Worm (Caenorhabditis elegans): Measurements from ENCODE around the gene sri-47.
"Not testable (repeated sequence)": the region's sequence is repeated elsewhere in the genome, so short reads cannot be mapped to it uniquely, and the experiment has no call there.

sri-47 gene

ce11 chrII:2631169-2631568 lies 25.5 kb upstream of the sri-47 start, which contains the start of gene D2062.1:
Gene D2062.1 (plus strand): TSS chrII:2631469.
- no peak for TF ChIP-seq sptf-1 (tag; optimal IDR thresholded peaks at IDR 0.05)
- TF ChIP-seq tbx-2 (tag; optimal IDR thresholded peaks at IDR 0.05), result no peak

- TF ChIP-seq fkh-10 (GFP tag; optimal IDR thresholded peaks at IDR 0.05), result no peak
- TF ChIP-seq tbx-2 (tag; optimal IDR thresholded peaks at IDR 0.05), result no peak
- no peak for TF ChIP-seq nhr-76 (tag; optimal IDR thresholded peaks at IDR 0.05)
- TF ChIP-seq nhr-237 (tag; optimal IDR thresholded peaks at IDR 0.05), result no peak
- no peak for TF ChIP-seq dpl-1 (GFP tag; optimal IDR thresholded peaks at IDR 0.05)
- TF ChIP-seq hlh-4 (tag; optimal IDR thresholded peaks at IDR 0.05), result no peak
- TF ChIP-seq ets-5 (GFP tag; IDR thresholded peaks at IDR 0.05), result no peak
- no peak for TF ChIP-seq unc-86 (tag; optimal IDR thresholded peaks at IDR 0.05)
- no peak for TF ChIP-seq ztf-11 (tag; optimal IDR thresholded peaks at IDR 0.05)
- TF ChIP-seq skn-1 (tag; optimal IDR thresholded peaks at IDR 0.05), result no peak
- TF ChIP-seq snu-23 (GFP tag; optimal IDR thresholded peaks at IDR 0.05), result no peak
- TF ChIP-seq snpc-4 (tag; optimal IDR thresholded peaks at IDR 0.05), result no peak
- TF ChIP-seq ceh-82 (tag; optimal IDR thresholded peaks at IDR 0.05), result no peak
- TF ChIP-seq C04F5.9 (tag; optimal IDR thresholded peaks at IDR 0.05), result no peak
- no peak for TF ChIP-seq hlh-17 (GFP tag; optimal IDR thresholded peaks at IDR 0.05; ENCODE audit: borderline replicate concordance)
Observed at ce11 chrII:2637359-2637758, 19.3 kb upstream of the sri-47 start, which contains the start of gene F22E5.21. Gene F22E5.21 (minus strand): TSS chrII:2637459.

DNA sequence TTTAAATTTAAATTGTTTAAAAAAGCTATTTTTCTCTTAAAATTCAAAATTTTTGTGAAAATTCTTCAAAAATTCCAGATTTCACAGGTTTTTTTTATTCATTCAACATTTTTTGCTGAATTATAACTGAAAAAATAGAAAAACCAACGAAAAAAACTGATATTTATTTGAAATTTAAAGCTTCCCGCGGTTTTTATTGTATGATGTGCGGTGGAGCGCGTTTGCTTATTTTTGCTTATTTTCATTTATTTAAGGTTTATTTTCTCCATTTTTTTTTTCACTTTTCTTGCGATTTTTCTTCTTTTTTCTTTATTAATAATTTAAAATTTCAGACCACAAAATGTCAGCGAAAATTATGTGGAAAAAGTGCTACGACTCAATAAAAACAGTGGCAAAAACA lies 18.6 kb upstream of the sri-47 start, which contains the start of gene F22E5.9:
Gene F22E5.9, plus strand, starts transcription at position 327 of the 400 bp plus-strand sequence.
- TF ChIP-seq skn-1 (tag; optimal IDR thresholded peaks at IDR 0.05) (peak; percentile 57), dpl-1 (GFP tag; optimal IDR thresholded peaks at IDR 0.05) (peak; percentile 81 to 91 (median 89)), efl-1 (optimal IDR thresholded peaks at IDR 0.05) (peak; percentile 91 to 97), efl-1 (GFP tag; optimal IDR thresholded peaks at IDR 0.05 in 1 of 2) (peak; percentile 91 to 99), irx-1 (tag; optimal IDR thresholded peaks at IDR 0.05) (peak; percentile 4), nhr-85 (tag) (peak; percentile 48), blmp-1 (tag; optimal IDR thresholded peaks at IDR 0.05) (peak; percentile 13), nhr-20 (tag; optimal IDR thresholded peaks at IDR 0.05) (peak; percentile 25), lin-14 (GFP tag; optimal IDR thresholded peaks at IDR 0.05) (no peak), C04F5.9 (tag; optimal IDR thresholded peaks at IDR 0.05) (no peak), mdl-1 (tag; optimal IDR thresholded peaks at IDR 0.05) (no peak), nhr-77 (tag; optimal IDR thresholded peaks at IDR 0.05) (no peak), efl-3 (GFP tag; optimal IDR thresholded peaks at IDR 0.05) (no peak), lin-35 (GFP tag; optimal IDR thresholded peaks at IDR 0.05) (peak; percentile 80 to 92), lsy-2 (tag; optimal IDR thresholded peaks at IDR 0.05) (peak; percentile 33 to 59), ceh-90 (tag; optimal IDR thresholded peaks at IDR 0.05) (no peak), xbp-1 (tag; optimal IDR thresholded peaks at IDR 0.05) (peak; percentile 9), F16B12.6 (tag; optimal IDR thresholded peaks at IDR 0.05) (no peak), C16A3.4 (tag; optimal IDR thresholded peaks at IDR 0.05) (peak; percentile 16), swsn-7 (tag; optimal IDR thresholded peaks at IDR 0.05) (peak; percentile 17)

- TF ChIP-seq xbp-1, blmp-1, elt-3 (tag; optimal IDR thresholded peaks at IDR 0.05): not testable (repeated sequence)
Observed at ce11 chrII:2639401-2640088, 17.2 kb upstream of the sri-47 start, which contains the start of gene F22E5.8. Gene F22E5.8 (plus strand): TSS chrII:2640038.

- TF ChIP-seq hpl-2 (GFP tag; optimal IDR thresholded peaks at IDR 0.05) (no peak), C04F5.9 (tag; optimal IDR thresholded peaks at IDR 0.05) (no peak), nhr-237 (tag; optimal IDR thresholded peaks at IDR 0.05) (no peak), nhr-84 (tag; optimal IDR thresholded peaks at IDR 0.05) (no peak), elt-2 (tag; optimal IDR thresholded peaks at IDR 0.05) (no peak), lin-15B (tag; optimal IDR thresholded peaks at IDR 0.05) (no peak)
Observed at ce11 chrII:2640982-2641381, 15.7 kb upstream of the sri-47 start, which contains the start of gene F22E5.23. Gene F22E5.23 (plus strand): TSS chrII:2641282.
